Worm (Caenorhabditis elegans) whole organism, L4/young adult: ENCODE results near the gene Y69E1A.5.

Experiments used
- W03F9.2 ChIP-seq: fragments of 150-350 bp; optimal IDR thresholded peaks from 2 replicates; lab custom pipeline; 2014; ENCODE audit warnings: missing biosample characterization, missing genetic modification characterization
- him-1 ChIP-seq: sonication (generic microtip); optimal IDR thresholded peaks from 2 replicates; lab custom pipeline; 2016; ENCODE audit warnings: missing genotype, missing genetic modification reagents, missing genetic modification characterization, missing compliant biosample characterization

DNA sequence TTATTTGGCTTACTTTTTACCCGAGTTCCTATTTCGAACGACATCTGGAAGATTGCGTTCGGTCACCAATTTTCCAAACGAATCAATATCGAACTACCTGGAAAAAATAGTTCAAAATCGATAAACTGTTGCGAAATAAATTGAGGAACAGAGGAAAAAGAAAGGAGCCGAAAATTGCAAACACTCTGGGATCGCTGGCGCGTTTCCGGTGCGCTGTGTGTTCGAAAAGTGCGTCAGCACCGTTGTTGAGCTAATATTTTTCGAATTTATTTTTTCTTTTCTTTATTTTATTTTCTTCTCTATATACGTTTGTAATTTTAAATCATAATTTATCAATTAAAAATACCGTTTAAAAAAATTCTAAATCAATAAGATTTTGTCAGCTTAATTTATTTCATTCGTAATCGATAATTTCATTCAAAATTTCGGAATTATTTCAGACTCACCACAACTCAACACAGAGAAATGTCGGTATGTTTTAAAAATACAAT, 24.3 kb downstream of the Y69E1A.5 start, which contains the start of the genes dnc-1 and lsm-7:
- peak; percentile 81 for TF ChIP-seq W03F9.2
- peak; percentile 21 for TF ChIP-seq him-1 (tag; lab: Kevin White, UChicago)
